Fruit fly (Drosophila melanogaster): ENCODE measurements around the gene CG12617.

Gene CG12617

DNA sequence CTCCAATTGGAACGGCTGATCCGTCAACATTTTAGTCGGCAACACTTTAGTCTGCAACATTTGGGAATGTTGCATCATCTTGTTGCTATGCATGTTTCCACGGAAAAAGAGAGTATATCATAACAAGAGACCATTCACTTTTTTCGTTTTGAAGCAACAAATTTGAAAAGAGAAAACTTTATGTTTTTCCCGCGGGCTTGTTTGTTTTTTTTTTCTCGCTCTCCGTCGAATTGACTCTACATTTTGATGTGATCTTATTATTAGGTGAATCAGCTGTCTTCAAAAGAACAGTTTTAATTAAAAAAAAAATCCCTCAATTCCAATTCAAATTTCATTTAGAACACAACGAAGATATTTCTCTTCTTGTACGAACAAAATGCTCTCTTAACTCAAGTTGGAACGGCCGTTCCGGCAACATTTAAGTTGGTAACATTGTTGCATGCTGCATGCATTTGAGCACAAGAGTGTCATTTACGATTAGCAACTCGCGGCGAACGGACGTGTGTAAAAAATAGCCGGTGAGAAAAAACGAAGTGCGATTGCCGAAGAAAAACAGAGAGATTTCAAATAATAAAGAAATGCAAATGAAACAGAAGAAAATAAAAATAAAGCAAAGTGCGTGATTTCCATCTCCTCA is 16.4 kb downstream of the CG12617 start, which contains the start of gene spir (continued):
- TF ChIP-seq CG10147 (GFP tag; optimal IDR thresholded peaks at IDR 0.05) (no peak), ab (GFP tag; optimal IDR thresholded peaks at IDR 0.05) (no peak), dmrt11E (tag; optimal IDR thresholded peaks at IDR 0.05) (no peak), CG17359 (tag; optimal IDR thresholded peaks at IDR 0.05) (no peak), chn (GFP tag; optimal IDR thresholded peaks at IDR 0.05) (no peak), fd102C (GFP tag; optimal IDR thresholded peaks at IDR 0.05) (no peak), fru (optimal IDR thresholded peaks at IDR 0.05) (no peak), slou (GFP tag; optimal IDR thresholded peaks at IDR 0.05) (no peak), Sry-δ (GFP tag; optimal IDR thresholded peaks at IDR 0.05) (no peak), Atf-2 (GFP tag; optimal IDR thresholded peaks at IDR 0.05) (no peak), Usf (GFP tag; optimal IDR thresholded peaks at IDR 0.05) (no peak), Doc3 (GFP tag; IDR thresholded peaks at IDR 0.05; ENCODE audit: partially characterized antibody) (no peak), rib (GFP tag; IDR thresholded peaks at IDR 0.05) (no peak), Hr78 (GFP tag; optimal IDR thresholded peaks at IDR 0.05) (no peak), CG9876 (GFP tag; optimal IDR thresholded peaks at IDR 0.05) (no peak), nau (GFP tag; optimal IDR thresholded peaks at IDR 0.05) (no peak), CG17568 (GFP tag; optimal IDR thresholded peaks at IDR 0.05) (peak; percentile 47), kay (GFP tag; optimal IDR thresholded peaks at IDR 0.05) (no peak), CG10979 (tag; optimal IDR thresholded peaks at IDR 0.05) (no peak), pros (GFP tag; optimal IDR thresholded peaks at IDR 0.05) (no peak), zfh2 (GFP tag; optimal IDR thresholded peaks at IDR 0.05) (no peak), CG11504 (tag; optimal IDR thresholded peaks at IDR 0.05) (peak; percentile 100), Rx (GFP tag; IDR thresholded peaks at IDR 0.05) (no peak), Mrtf (GFP tag; IDR thresholded peaks at IDR 0.05) (no peak), CG32767 (GFP tag; IDR thresholded peaks at IDR 0.05) (no peak), Bteb2 (GFP tag; optimal IDR thresholded peaks at IDR 0.05) (no peak), sna (GFP tag; IDR thresholded peaks at IDR 0.05; ENCODE audit: partially characterized antibody) (no peak), dimm (GFP tag; IDR thresholded peaks at IDR 0.05) (no peak), CG4617 (GFP tag; optimal IDR thresholded peaks at IDR 0.05; ENCODE audit: borderline replicate concordance) (no peak), CG4328 (GFP tag; optimal IDR thresholded peaks at IDR 0.05) (no peak), pan (optimal IDR thresholded peaks at IDR 0.05) (no peak), pan (GFP tag; optimal IDR thresholded peaks at IDR 0.05 in 1 of 2, IDR thresholded peaks at IDR 0.05 in 1 of 2) (no peak), sisA (GFP tag; IDR thresholded peaks at IDR 0.05) (no peak), CG11247 (GFP tag; IDR thresholded peaks at IDR 0.05) (no peak), Dip2 (GFP tag; IDR thresholded peaks at IDR 0.05) (no peak), gcm2 (GFP tag; optimal IDR thresholded peaks at IDR 0.05) (no peak), knrl (GFP tag; IDR thresholded peaks at IDR 0.05; ENCODE audit: partially characterized antibody) (no peak), CG15011 (GFP tag; optimal IDR thresholded peaks at IDR 0.05) (no peak), Abd-B (GFP tag; optimal IDR thresholded peaks at IDR 0.05) (no peak), CG8924 (tag; optimal IDR thresholded peaks at IDR 0.05) (no peak), Jarid2 (GFP tag; optimal IDR thresholded peaks at IDR 0.05) (peak; percentile 95), CG10321 (GFP tag; IDR thresholded peaks at IDR 0.05) (no peak), Lpt (GFP tag; optimal IDR thresholded peaks at IDR 0.05) (no peak), eyg (GFP tag; optimal IDR thresholded peaks at IDR 0.05) (no peak), chm (GFP tag; IDR thresholded peaks at IDR 0.05) (peak; percentile 84), CG6272 (GFP tag; IDR thresholded peaks at IDR 0.05) (no peak), CG1024 (GFP tag; IDR thresholded peaks at IDR 0.05) (no peak), ash1 (GFP tag; optimal IDR thresholded peaks at IDR 0.05) (no peak), nom (GFP tag; optimal IDR thresholded peaks at IDR 0.05) (peak; percentile 46), Hmr (GFP tag; optimal IDR thresholded peaks at IDR 0.05) (no peak), CG13123 (GFP tag; optimal IDR thresholded peaks at IDR 0.05) (no peak)
